Worm (Caenorhabditis elegans) whole organism, late embryonic: ENCODE data around the gene T06D8.2.

Experiments
- T23F11.4 ChIP-seq: fragments of 200-800 bp; sonication (Bioruptor generic); optimal IDR thresholded peaks from 2 replicates; lab custom pipeline; 2018; ENCODE audit warnings: mild to moderate bottlenecking, missing genetic modification characterization, missing compliant biosample characterization
- Y22D7AL.16 ChIP-seq: sonication (generic microtip); optimal IDR thresholded peaks from 2 replicates; lab custom pipeline; 2016; ENCODE audit warnings: missing genetic modification characterization, missing compliant biosample characterization
- ama-1 ChIP-seq: fragments of 150-350 bp; optimal IDR thresholded peaks from 2 replicates; lab custom pipeline; 2014
- ceh-18 ChIP-seq: sonication (generic microtip); optimal IDR thresholded peaks from 2 replicates; lab custom pipeline; 2016; ENCODE audit warnings: missing genetic modification characterization, missing compliant biosample characterization
- ceh-2 ChIP-seq: sonication (generic microtip); optimal IDR thresholded peaks from 2 replicates; lab custom pipeline; 2016; ENCODE audit warnings: missing genotype, missing genetic modification characterization, missing compliant biosample characterization
- ceh-22 ChIP-seq: sonication (generic microtip); optimal IDR thresholded peaks from 2 replicates; lab custom pipeline; 2017; ENCODE audit warnings: missing biosample characterization, missing genetic modification characterization
- ceh-30 ChIP-seq: fragments of 150-350 bp; optimal IDR thresholded peaks from 2 replicates; lab custom pipeline; 2014; ENCODE audit warnings: missing biosample characterization, missing genetic modification characterization
- ceh-31 ChIP-seq: sonication (generic microtip); optimal IDR thresholded peaks from 2 replicates; lab custom pipeline; 2016; ENCODE audit warnings: missing genetic modification characterization, missing compliant biosample characterization
- ceh-34 ChIP-seq: sonication (generic microtip); optimal IDR thresholded peaks from 2 replicates; lab custom pipeline; 2016; ENCODE audit warnings: mild to moderate bottlenecking, missing genetic modification characterization, missing compliant biosample characterization
- ceh-45 ChIP-seq: fragments of 200-800 bp; sonication (Bioruptor generic); IDR thresholded peaks from 2 replicates; pipeline ENCODE4 v1.3.6; 2022; ENCODE audit warnings: missing genetic modification reagents, missing genetic modification characterization, missing compliant biosample characterization
- ceh-48 ChIP-seq: sonication (generic microtip); optimal IDR thresholded peaks from 2 replicates; lab custom pipeline; 2016; ENCODE audit warnings: missing genetic modification characterization, inconsistent platforms, missing compliant biosample characterization
- ceh-9 ChIP-seq: sonication (generic microtip); optimal IDR thresholded peaks from 2 replicates; lab custom pipeline; 2016; ENCODE audit warnings: mild to moderate bottlenecking, missing genetic modification characterization, inconsistent platforms, missing compliant biosample characterization
- dmd-4 ChIP-seq: sonication (generic microtip); optimal IDR thresholded peaks from 2 replicates; lab custom pipeline; 2016; ENCODE audit warnings: borderline replicate concordance, missing genetic modification characterization, missing compliant biosample characterization
- dve-1 ChIP-seq: sonication (generic microtip); optimal IDR thresholded peaks from 2 replicates; lab custom pipeline; 2017; ENCODE audit warnings: antibody characterized with exemption, mild to moderate bottlenecking, missing genetic modification characterization, missing compliant biosample characterization
- elt-2 ChIP-seq: sonication (generic microtip); optimal IDR thresholded peaks from 2 replicates; lab custom pipeline; 2016; ENCODE audit warnings: missing genetic modification reagents, missing genetic modification characterization, missing compliant biosample characterization
- eyg-1 ChIP-seq: sonication (generic microtip); optimal IDR thresholded peaks from 2 replicates; lab custom pipeline; 2016; ENCODE audit warnings: missing genotype, missing genetic modification characterization, missing compliant biosample characterization
- gmeb-2 ChIP-seq: sonication (generic microtip); optimal IDR thresholded peaks from 2 replicates; lab custom pipeline; 2016; ENCODE audit warnings: missing genetic modification characterization, inconsistent platforms, missing compliant biosample characterization
- hlh-15 ChIP-seq: sonication (generic microtip); optimal IDR thresholded peaks from 2 replicates; lab custom pipeline; 2016; ENCODE audit warnings: missing genetic modification characterization, missing compliant biosample characterization
- hlh-30 ChIP-seq: sonication (generic microtip); optimal IDR thresholded peaks from 2 replicates; lab custom pipeline; 2017; ENCODE audit warnings: antibody characterized with exemption, missing genetic modification characterization, missing compliant biosample characterization; ENCODE audit not compliant: insufficient read depth
- hlh-6 ChIP-seq: sonication (generic microtip); optimal IDR thresholded peaks from 2 replicates; lab custom pipeline; 2016; ENCODE audit warnings: missing genotype, missing genetic modification characterization, missing compliant biosample characterization
- lin-11 ChIP-seq: fragments of 200-800 bp; sonication (Bioruptor generic); optimal IDR thresholded peaks from 2 replicates; lab custom pipeline; 2018; ENCODE audit warnings: mild to moderate bottlenecking, missing genetic modification characterization, missing compliant biosample characterization
- madf-2 ChIP-seq: sonication (generic microtip); optimal IDR thresholded peaks from 2 replicates; lab custom pipeline; 2017; ENCODE audit warnings: missing genetic modification characterization, missing compliant biosample characterization
- nhr-11 ChIP-seq: fragments of 150-350 bp; optimal IDR thresholded peaks from 2 replicates; lab custom pipeline; 2014; ENCODE audit warnings: missing biosample characterization, missing genetic modification characterization
- odd-2 ChIP-seq: sonication (generic microtip); optimal IDR thresholded peaks from 2 replicates; lab custom pipeline; 2017; ENCODE audit warnings: antibody characterized with exemption, mild to moderate bottlenecking, missing genetic modification characterization, missing compliant biosample characterization
- pag-3 ChIP-seq: sonication (generic microtip); optimal IDR thresholded peaks from 2 replicates; lab custom pipeline; 2016; ENCODE audit warnings: missing compliant biosample characterization, missing genetic modification characterization, borderline replicate concordance
- pat-9 ChIP-seq: fragments of 200-800 bp; sonication (Bioruptor generic); optimal IDR thresholded peaks from 2 replicates; lab custom pipeline; 2018; ENCODE audit warnings: mild to moderate bottlenecking, missing genetic modification characterization, moderate library complexity, missing compliant biosample characterization
- pha-2 ChIP-seq: sonication (generic microtip); optimal IDR thresholded peaks from 2 replicates; lab custom pipeline; 2017; ENCODE audit warnings: mild to moderate bottlenecking, missing genetic modification characterization, missing compliant biosample characterization
- ref-2 ChIP-seq: sonication (generic microtip); optimal IDR thresholded peaks from 2 replicates; lab custom pipeline; 2016; ENCODE audit warnings: missing genetic modification characterization, missing compliant biosample characterization
- sdc-2 ChIP-seq: sonication (generic microtip); optimal IDR thresholded peaks from 2 replicates; lab custom pipeline; 2016; ENCODE audit warnings: missing genotype, missing genetic modification characterization, missing compliant biosample characterization
- sox-4 ChIP-seq: sonication (generic microtip); optimal IDR thresholded peaks from 2 replicates; lab custom pipeline; 2017; ENCODE audit warnings: mild to moderate bottlenecking, missing genetic modification characterization, inconsistent platforms, missing compliant biosample characterization
- syd-9 ChIP-seq: sonication (generic microtip); optimal IDR thresholded peaks from 2 replicates; lab custom pipeline; 2016; ENCODE audit warnings: mild to moderate bottlenecking, missing genetic modification characterization, moderate library complexity, missing compliant biosample characterization
- ttx-3 ChIP-seq: sonication (generic microtip); optimal IDR thresholded peaks from 2 replicates; lab custom pipeline; 2016; ENCODE audit warnings: missing genetic modification reagents, missing genetic modification characterization, missing compliant biosample characterization
- unc-3 ChIP-seq, 2 experiments: fragments of 200-800 bp in 1 of 2; sonication (Bioruptor generic) in 1 of 2; sonication (generic microtip) in 1 of 2; conservative IDR thresholded peaks in 1 of 2; optimal IDR thresholded peaks in 1 of 2; 2 replicates each; pipeline versions ENCODE4 v1.3.6 to Lab custom; 2016 to 2022; ENCODE audit warnings: missing compliant biosample characterization in 2 of 2, missing genetic modification characterization in 2 of 2, missing genetic modification reagents in 1 of 2
- unc-42 ChIP-seq: sonication (generic microtip); optimal IDR thresholded peaks from 2 replicates; lab custom pipeline; 2016; ENCODE audit warnings: missing genotype, missing genetic modification characterization, missing compliant biosample characterization
- unc-55 ChIP-seq: sonication (generic microtip); optimal IDR thresholded peaks from 2 replicates; lab custom pipeline; 2017; ENCODE audit warnings: missing biosample characterization, missing genetic modification reagents, missing genetic modification characterization
- unc-86 ChIP-seq: sonication (generic microtip); optimal IDR thresholded peaks from 2 replicates; lab custom pipeline; 2016; ENCODE audit warnings: missing genetic modification characterization, missing compliant biosample characterization

The T06D8.2 gene

ce11 chrII:11188026-11188425, 38.5 kb upstream of the T06D8.2 start, which contains the start of gene F37H8.5:
F37H8.5 (plus strand) TSS chrII:11188206.
- TF ChIP-seq ceh-22 (tag; lab: Kevin White, UChicago) (no peak), ceh-9 (tag; lab: Kevin White, UChicago) (no peak), ceh-31 (tag; lab: Kevin White, UChicago) (no peak), ceh-18 (tag; lab: Kevin White, UChicago) (no peak), ceh-48 (tag; lab: Kevin White, UChicago) (no peak), unc-55 (GFP tag; lab: Kevin White, UChicago) (no peak), pat-9 (tag; lab: Kevin White, UChicago) (no peak), eyg-1 (no peak), ama-1 (lab: Kevin White, UChicago) (no peak), ref-2 (no peak), ceh-45 (no peak), ceh-30 (tag; lab: Kevin White, UChicago) (no peak)

- TF ChIP-seq ceh-22 (tag; lab: Kevin White, UChicago): no peak
- TF ChIP-seq madf-2 (tag; lab: Kevin White, UChicago): no peak
- no peak for TF ChIP-seq Y22D7AL.16 (tag; lab: Kevin White, UChicago)
- TF ChIP-seq ceh-48 (tag; lab: Kevin White, UChicago): no peak
- no peak for TF ChIP-seq ceh-18 (tag; lab: Kevin White, UChicago)
- no peak for TF ChIP-seq nhr-11 (tag; lab: Kevin White, UChicago)
- no peak for TF ChIP-seq pat-9 (tag; lab: Kevin White, UChicago)
- TF ChIP-seq sox-4: no peak
- no peak for TF ChIP-seq unc-86 (tag; lab: Kevin White, UChicago)
- no peak for TF ChIP-seq ceh-45
- no peak for TF ChIP-seq unc-3 (GFP tag; conservative IDR thresholded peaks at IDR 0.05; lab: Robert Waterston, UW)
- no peak for TF ChIP-seq unc-3 (tag; optimal IDR thresholded peaks at IDR 0.05; lab: Kevin White, UChicago)
These were observed 34.0 kb upstream of the T06D8.2 start for ce11 chrII:11192488-11192887.

- TF ChIP-seq eyg-1 (no peak), sdc-2 (tag; lab: Kevin White, UChicago) (no peak), T23F11.4 (no peak), hlh-30 (no peak), Y22D7AL.16 (tag; lab: Kevin White, UChicago) (no peak), lin-11 (tag; lab: Kevin White, UChicago) (no peak), hlh-6 (no peak), pha-2 (tag; lab: Kevin White, UChicago) (no peak), odd-2 (tag; lab: Kevin White, UChicago) (no peak), pag-3 (no peak), ttx-3 (tag; lab: Kevin White, UChicago) (no peak), dmd-4 (tag; lab: Kevin White, UChicago) (no peak), dve-1 (tag; lab: Kevin White, UChicago) (no peak), ceh-34 (tag; lab: Kevin White, UChicago) (no peak), gmeb-2 (tag; lab: Kevin White, UChicago) (no peak), madf-2 (tag; lab: Kevin White, UChicago) (no peak)
These were observed 33.0 kb upstream of the T06D8.2 start for ce11 chrII:11193523-11193922.

DNA sequence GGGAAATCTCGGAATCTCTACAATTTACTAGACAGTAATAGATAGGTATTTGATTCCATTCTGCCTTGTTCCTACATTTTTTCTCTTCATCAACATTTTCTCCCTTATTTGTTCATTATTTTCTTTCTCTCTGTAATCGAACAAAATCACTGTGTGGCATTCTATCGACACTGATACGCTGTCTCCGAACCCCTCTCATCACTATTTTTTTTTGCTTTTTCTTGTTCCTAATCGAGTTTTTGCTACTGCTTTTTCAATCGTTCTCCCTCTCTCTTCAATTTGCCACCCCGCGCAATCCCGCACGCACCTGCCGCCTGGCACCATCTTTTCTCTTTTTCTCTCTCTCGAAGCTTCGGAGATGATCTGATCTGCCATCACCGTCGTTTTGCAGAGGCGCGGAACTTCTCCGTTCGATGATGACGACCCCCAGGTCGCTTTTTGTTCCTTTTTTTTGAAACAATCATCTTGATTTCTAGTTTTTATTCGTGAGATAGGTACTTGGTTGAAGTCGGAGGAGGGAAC, 26.2 kb upstream of the T06D8.2 start:
- no peak for TF ChIP-seq odd-2 (tag; lab: Kevin White, UChicago)
- TF ChIP-seq syd-9 (tag; lab: Kevin White, UChicago): no peak
- TF ChIP-seq hlh-30: no peak
- TF ChIP-seq unc-3 (GFP tag; conservative IDR thresholded peaks at IDR 0.05; lab: Robert Waterston, UW): no peak
- TF ChIP-seq unc-3 (tag; optimal IDR thresholded peaks at IDR 0.05; lab: Kevin White, UChicago): no peak
- TF ChIP-seq nhr-11 (tag; lab: Kevin White, UChicago): no peak
- TF ChIP-seq dmd-4 (tag; lab: Kevin White, UChicago): no peak
- TF ChIP-seq ceh-31 (tag; lab: Kevin White, UChicago): no peak
- no peak for TF ChIP-seq ceh-2 (tag; lab: Kevin White, UChicago)
- no peak for TF ChIP-seq hlh-15 (tag; lab: Kevin White, UChicago)
- TF ChIP-seq elt-2 (tag; lab: Kevin White, UChicago): no peak
- no peak for TF ChIP-seq eyg-1
- no peak for TF ChIP-seq ceh-48 (tag; lab: Kevin White, UChicago)
- no peak for TF ChIP-seq unc-42 (tag; lab: Kevin White, UChicago)
- no peak for TF ChIP-seq ceh-30 (tag; lab: Kevin White, UChicago)
